Worm (Caenorhabditis elegans): ENCODE results near the gene gtap-1.

The gtap-1 gene

ce11 chrII:5781935-5782921 is 50.8 kb downstream of the gtap-1 start, which contains the start of gene K05F1.6 (continued):
- peak; percentile 60; the same call in 1 of the 2 replicates for TF ChIP-seq dmd-9 (GFP tag; IDR thresholded peaks at IDR 0.05)
- TF ChIP-seq ama-1 (optimal IDR thresholded peaks at IDR 0.05), result no peak
- peak; percentile 91 for TF ChIP-seq gei-8 (GFP tag; optimal IDR thresholded peaks at IDR 0.05)
- peak; percentile 66 for TF ChIP-seq ctbp-1 (GFP tag; IDR thresholded peaks at IDR 0.05)
- peak in 1 of 2 experiments; percentile 17 for TF ChIP-seq mdl-1 (tag; optimal IDR thresholded peaks at IDR 0.05)
- TF ChIP-seq lin-29 (GFP tag; IDR thresholded peaks at IDR 0.05), result no peak
- peak; percentile 65 for TF ChIP-seq mep-1 (tag; optimal IDR thresholded peaks at IDR 0.05)
- TF ChIP-seq pha-4 (GFP tag; IDR thresholded peaks at IDR 0.05), result peak; percentile 85; the same call in 1 of the 2 replicates
- TF ChIP-seq pha-4 (tag; optimal IDR thresholded peaks at IDR 0.05), result no peak
- TF ChIP-seq egl-27 (tag; optimal IDR thresholded peaks at IDR 0.05), result no peak
- peak; percentile 66 for TF ChIP-seq hmg-1.1 (GFP tag; IDR thresholded peaks at IDR 0.05)
- TF ChIP-seq skn-1 (tag; optimal IDR thresholded peaks at IDR 0.05), result no peak
- no peak for TF ChIP-seq ceh-32 (tag; optimal IDR thresholded peaks at IDR 0.05; ENCODE audit: poor library complexity)
- no peak for TF ChIP-seq daf-19 (GFP tag; conservative IDR thresholded peaks at IDR 0.05)
- peak; percentile 78 for TF ChIP-seq unc-130 (GFP tag; optimal IDR thresholded peaks at IDR 0.05)
- no peak for TF ChIP-seq lin-39 (tag; optimal IDR thresholded peaks at IDR 0.05)
- no peak for TF ChIP-seq aly-2 (tag; optimal IDR thresholded peaks at IDR 0.05)
- peak; percentile 81; the same call in 1 of the 2 replicates for TF ChIP-seq saeg-2 (GFP tag; IDR thresholded peaks at IDR 0.05)
- peak; percentile 23 for TF ChIP-seq zfp-2 (tag; optimal IDR thresholded peaks at IDR 0.05)
- peak; percentile 79 for TF ChIP-seq duxl-1 (tag; optimal IDR thresholded peaks at IDR 0.05; ENCODE audit: poor library complexity)
- TF ChIP-seq pqm-1 (tag; optimal IDR thresholded peaks at IDR 0.05), result no peak
- peak in 1 of 2 experiments; percentile 12 for TF ChIP-seq hif-1 (tag; optimal IDR thresholded peaks at IDR 0.05)
- no peak for TF ChIP-seq nhr-10 (tag; optimal IDR thresholded peaks at IDR 0.05)
- 0 out of 2 replicates have a peak, but pooled peaks have one; percentile 37 for TF ChIP-seq zip-11 (GFP tag; IDR thresholded peaks at IDR 0.05)
- TF ChIP-seq vab-7 (GFP tag; IDR thresholded peaks at IDR 0.05), result peak; percentile 88
- TF ChIP-seq tag-97 (GFP tag; IDR thresholded peaks at IDR 0.05), result 0 out of 2 replicates have a peak, but pooled peaks have one; percentile 28
- no peak for TF ChIP-seq ceh-82 (tag; optimal IDR thresholded peaks at IDR 0.05)
- peak; percentile 79 for TF ChIP-seq lin-38 (GFP tag; IDR thresholded peaks at IDR 0.05)
- no peak for TF ChIP-seq attf-4 (tag; optimal IDR thresholded peaks at IDR 0.05)
- TF ChIP-seq dve-1 (tag; optimal IDR thresholded peaks at IDR 0.05; ENCODE audit: insufficient read depth), result peak; percentile 69
- no peak for TF ChIP-seq ceh-28 (tag; optimal IDR thresholded peaks at IDR 0.05)
- TF ChIP-seq Y5F2A.4 (GFP tag; optimal IDR thresholded peaks at IDR 0.05), result peak; percentile 83
- TF ChIP-seq Y75B8A.6 (GFP tag; IDR thresholded peaks at IDR 0.05), result no peak
- peak; percentile 80 for TF ChIP-seq T26A8.4 (GFP tag; IDR thresholded peaks at IDR 0.05)
- TF ChIP-seq nhr-77 (tag; optimal IDR thresholded peaks at IDR 0.05), result no peak
- peak; percentile 84 for TF ChIP-seq Y48G9A.11 (GFP tag; IDR thresholded peaks at IDR 0.05)
- peak; percentile 73 for TF ChIP-seq jun-1 (tag; optimal IDR thresholded peaks at IDR 0.05)
- no peak for TF ChIP-seq F10B5.3 (tag; optimal IDR thresholded peaks at IDR 0.05)
- peak; percentile 71 for TF ChIP-seq sdz-12 (GFP tag; optimal IDR thresholded peaks at IDR 0.05)
- peak; percentile 60 for TF ChIP-seq T20F7.1 (GFP tag; optimal IDR thresholded peaks at IDR 0.05)
- peak; percentile 65 for TF ChIP-seq lin-13 (GFP tag; optimal IDR thresholded peaks at IDR 0.05)
- 0 out of 2 replicates have a peak, but pooled peaks have one; percentile 56 for TF ChIP-seq F44E2.7 (GFP tag; IDR thresholded peaks at IDR 0.05)
- TF ChIP-seq unc-39 (tag; optimal IDR thresholded peaks at IDR 0.05), result no peak
- 0 out of 2 replicates have a peak, but pooled peaks have one; percentile 38 for TF ChIP-seq Y105C5A.15 (GFP tag; IDR thresholded peaks at IDR 0.05)
- TF ChIP-seq ztf-7 (tag; optimal IDR thresholded peaks at IDR 0.05), result no peak
- TF ChIP-seq set-16 (GFP tag; IDR thresholded peaks at IDR 0.05), result no peak; the same call in none of the 2 replicates
- no peak for TF ChIP-seq nhr-11 (tag; optimal IDR thresholded peaks at IDR 0.05)
- 0 out of 4 replicates have a peak, but pooled peaks have one; percentile 38 to 52 for TF ChIP-seq madf-5 (GFP tag; IDR thresholded peaks at IDR 0.05)
- TF ChIP-seq lim-7 (GFP tag; IDR thresholded peaks at IDR 0.05), result peak; percentile 79
